Worm (Caenorhabditis elegans) whole organism, early embryonic: ENCODE results near the gene Y6E2A.1.

Source experiments
- B0310.2 ChIP-seq: sonication (generic microtip); optimal IDR thresholded peaks from 2 replicates; lab custom pipeline; 2016; ENCODE audit warnings: mild to moderate bottlenecking, missing genetic modification characterization, missing compliant biosample characterization
- ama-1 ChIP-seq: fragments of 150-350 bp; optimal IDR thresholded peaks from 2 replicates; lab custom pipeline; 2014
- ceh-36 ChIP-seq: sonication (generic microtip); optimal IDR thresholded peaks from 2 replicates; lab custom pipeline; 2016; ENCODE audit warnings: missing genetic modification characterization, inconsistent platforms, missing compliant biosample characterization
- hmbx-1 ChIP-seq: sonication (generic microtip); optimal IDR thresholded peaks from 2 replicates; lab custom pipeline; 2016; ENCODE audit warnings: mild to moderate bottlenecking, missing genetic modification characterization, missing compliant biosample characterization
- hnd-1 ChIP-seq: sonication (generic microtip); optimal IDR thresholded peaks from 2 replicates; lab custom pipeline; 2016; ENCODE audit warnings: missing genetic modification characterization, missing compliant biosample characterization
- pes-1 ChIP-seq: fragments of 200-800 bp; sonication (Bioruptor generic); IDR thresholded peaks from 2 replicates; pipeline ENCODE4 v1.3.6; 2022; ENCODE audit warnings: missing genetic modification reagents, missing genetic modification characterization, missing compliant biosample characterization
- scrt-1 ChIP-seq: fragments of 200-800 bp; sonication (Bioruptor generic); IDR thresholded peaks from 2 replicates; pipeline ENCODE4 v1.3.6; 2022; ENCODE audit warnings: missing genetic modification characterization, missing compliant biosample characterization

ce11 chrV:15732209-15732608, 21.9 kb upstream of the Y6E2A.1 start, which contains the start of gene str-38:
- TF ChIP-seq ama-1 (lab: Kevin White, UChicago) = no peak
- no peak for TF ChIP-seq scrt-1 (GFP tag; lab: Robert Waterston, UW)
- TF ChIP-seq B0310.2 (tag; lab: Kevin White, UChicago) = no peak
- TF ChIP-seq hmbx-1 (tag; lab: Kevin White, UChicago) = no peak
- no peak for TF ChIP-seq pes-1 (GFP tag; lab: Robert Waterston, UW)
- TF ChIP-seq hnd-1 (tag; lab: Kevin White, UChicago) = no peak
- TF ChIP-seq ceh-36 (tag; lab: Kevin White, UChicago) = no peak
